Fruit fly (Drosophila melanogaster): ENCODE data around the gene CG12170.

CG12170 gene

dm6 chr3R:5622985-5623630, 13.9 kb upstream of the CG12170 start (continued):
- TF ChIP-seq Hand (GFP tag; optimal IDR thresholded peaks at IDR 0.05) (peak; percentile 51), seq (GFP tag; IDR thresholded peaks at IDR 0.05) (no peak), dpn (GFP tag; optimal IDR thresholded peaks at IDR 0.05) (peak; percentile 47 to 72), hb (GFP tag; IDR thresholded peaks at IDR 0.05; ENCODE audit: partially characterized antibody) (no peak), usp (GFP tag; optimal IDR thresholded peaks at IDR 0.05) (no peak), Dll (GFP tag; IDR thresholded peaks at IDR 0.05; ENCODE audit: partially characterized antibody) (no peak), CG8765 (GFP tag; IDR thresholded peaks at IDR 0.05) (no peak), CG3995 (GFP tag; optimal IDR thresholded peaks at IDR 0.05) (peak; percentile 8), cad (GFP tag; optimal IDR thresholded peaks at IDR 0.05) (no peak), org-1 (GFP tag; optimal IDR thresholded peaks at IDR 0.05) (peak; percentile 69), sens (GFP tag) (peak; percentile 97), CG14667 (GFP tag; IDR thresholded peaks at IDR 0.05) (no peak), CG30431 (GFP tag; optimal IDR thresholded peaks at IDR 0.05) (no peak), CG18764 (GFP tag; optimal IDR thresholded peaks at IDR 0.05) (peak; percentile 70), NFAT (GFP tag; IDR thresholded peaks at IDR 0.05) (no peak), sob (GFP tag; IDR thresholded peaks at IDR 0.05) (no peak), Hr78 (GFP tag; optimal IDR thresholded peaks at IDR 0.05) (no peak), CG15269 (tag; optimal IDR thresholded peaks at IDR 0.05) (peak; percentile 70), ci (GFP tag; IDR thresholded peaks at IDR 0.05) (no peak), ewg (GFP tag; optimal IDR thresholded peaks at IDR 0.05) (peak; percentile 56), CG32532 (GFP tag; IDR thresholded peaks at IDR 0.05) (no peak), kni (GFP tag; optimal IDR thresholded peaks at IDR 0.05) (peak; percentile 96), CG17186 (GFP tag; optimal IDR thresholded peaks at IDR 0.05) (peak; percentile 56), CG4854 (GFP tag; optimal IDR thresholded peaks at IDR 0.05) (peak; percentile 77), klu (GFP tag; IDR thresholded peaks at IDR 0.05) (no peak), ase (GFP tag; IDR thresholded peaks at IDR 0.05) (no peak), twi (tag; optimal IDR thresholded peaks at IDR 0.05) (peak; percentile 72), CG18011 (GFP tag; optimal IDR thresholded peaks at IDR 0.05) (peak; percentile 32), Kr (GFP tag; optimal IDR thresholded peaks at IDR 0.05) (peak; percentile 77), nerfin-2 (GFP tag; IDR thresholded peaks at IDR 0.05; ENCODE audit: partially characterized antibody) (no peak), Gug (GFP tag; IDR thresholded peaks at IDR 0.05) (no peak), bsh (GFP tag; optimal IDR thresholded peaks at IDR 0.05) (peak; percentile 11 to 82), maf-S (GFP tag; optimal IDR thresholded peaks at IDR 0.05) (peak; percentile 34), CG8290 (GFP tag; optimal IDR thresholded peaks at IDR 0.05) (peak; percentile 70), CG8290 (tag; optimal IDR thresholded peaks at IDR 0.05) (peak; percentile 88 to 91), Neu2 (GFP tag; optimal IDR thresholded peaks at IDR 0.05; ENCODE audit: borderline replicate concordance) (no peak), tap (tag; optimal IDR thresholded peaks at IDR 0.05) (peak; percentile 72), al (GFP tag; IDR thresholded peaks at IDR 0.05) (no peak), pum (GFP tag; optimal IDR thresholded peaks at IDR 0.05) (peak; percentile 28), CG12219 (GFP tag; optimal IDR thresholded peaks at IDR 0.05) (peak; percentile 75), h (optimal IDR thresholded peaks at IDR 0.05) (no peak), Vsx1 (GFP tag; optimal IDR thresholded peaks at IDR 0.05) (peak; percentile 88), CG17359 (tag; optimal IDR thresholded peaks at IDR 0.05) (peak; percentile 82), CG30020 (tag; optimal IDR thresholded peaks at IDR 0.05) (peak; percentile 69), Tbp (GFP tag; optimal IDR thresholded peaks at IDR 0.05) (no peak)
